Fruit fly (Drosophila melanogaster): Measurements from ENCODE around the gene CG7781.

The CG7781 gene

DNA sequence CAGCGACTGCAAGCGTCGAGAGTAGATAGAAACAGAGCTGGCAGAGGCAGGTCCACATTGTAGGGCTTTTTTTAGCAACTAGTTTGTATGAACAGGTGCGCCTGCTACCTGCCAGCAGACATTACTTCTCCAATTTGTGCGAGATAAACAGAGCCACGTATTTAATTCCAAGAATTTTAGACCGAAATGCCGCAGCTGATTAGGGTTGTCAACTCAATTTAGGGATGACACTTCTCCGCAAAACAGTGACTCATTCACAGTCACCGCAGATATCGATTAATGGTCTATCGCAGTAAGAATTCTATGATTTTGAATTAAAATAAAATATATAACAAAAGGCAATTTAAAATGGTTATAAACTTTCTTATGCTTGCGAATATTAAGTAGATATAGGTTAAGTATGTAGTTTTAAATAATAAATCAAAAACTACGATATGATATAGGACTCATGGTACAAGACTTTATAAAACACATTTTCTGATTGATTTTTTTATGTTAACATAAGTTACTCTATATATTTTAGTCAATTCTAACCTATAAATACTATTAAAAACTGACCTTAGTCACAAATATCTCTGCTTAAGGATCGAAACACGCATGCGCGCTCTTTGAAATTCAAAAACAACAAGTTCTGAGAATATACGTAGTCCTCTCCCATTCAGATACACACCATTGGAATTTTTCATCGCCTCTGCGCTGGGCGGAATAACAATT, 22.3 kb downstream of the CG7781 start, which contains the start of the genes wol and Scgalpha:
Gene wol, minus strand, starts transcription at position 220 of the 714 bp plus-strand sequence.
Gene Scgalpha, plus strand, starts transcription at position 664 of the 714 bp plus-strand sequence.
- TF ChIP-seq psq (optimal IDR thresholded peaks at IDR 0.05) (no peak), usp (GFP tag; optimal IDR thresholded peaks at IDR 0.05) (no peak), Dll (optimal IDR thresholded peaks at IDR 0.05) (no peak), pan (optimal IDR thresholded peaks at IDR 0.05) (no peak), CG8478 (optimal IDR thresholded peaks at IDR 0.05) (no peak)

DNA sequence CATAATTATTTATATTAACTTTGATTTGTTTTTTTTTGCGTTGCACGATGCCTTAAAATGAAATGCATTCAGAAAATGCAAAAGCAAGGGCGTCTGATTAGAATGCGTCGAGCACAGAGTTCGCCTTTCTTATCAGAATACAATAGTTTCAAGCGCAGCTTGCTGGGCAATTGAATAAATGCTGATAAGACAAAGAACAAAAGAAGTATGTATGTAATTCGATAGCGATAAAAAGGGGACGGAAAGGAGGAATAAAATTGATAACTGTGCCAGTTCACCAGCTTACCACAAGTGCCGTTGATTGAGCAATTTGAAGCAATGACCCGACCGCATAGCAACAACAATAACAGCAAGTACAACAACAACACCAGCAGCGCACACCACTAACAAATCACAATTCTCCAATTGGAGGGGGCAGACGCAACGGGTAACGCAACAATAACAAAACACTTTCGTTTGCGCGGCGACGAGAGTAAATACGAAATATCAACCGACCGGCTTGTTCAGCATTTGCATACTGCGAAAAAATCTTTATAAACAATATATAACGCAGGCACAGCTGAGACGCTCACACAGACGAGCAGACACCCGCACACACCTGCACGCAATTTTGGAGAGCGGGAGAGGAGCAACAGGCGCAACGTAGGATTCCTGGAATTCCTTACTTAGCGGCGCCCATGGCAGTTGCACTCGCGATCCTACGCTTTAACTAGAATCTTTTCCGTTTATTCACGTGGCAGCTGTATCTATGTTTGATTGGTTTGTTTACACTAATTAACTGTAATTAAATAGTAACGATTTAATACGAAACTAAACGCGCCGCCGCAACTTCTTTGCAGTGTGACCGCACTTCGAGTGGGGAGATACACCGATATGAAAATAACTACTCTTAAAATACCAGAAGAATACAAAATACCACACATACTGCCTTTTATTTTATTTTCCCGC, 24.7 kb downstream of the CG7781 start, which contains the start of gene Btk:
Gene Btk, minus strand, starts transcription at position 860 of the 948 bp plus-strand sequence.
- TF ChIP-seq Dll (optimal IDR thresholded peaks at IDR 0.05) (no peak), EcR (GFP tag; optimal IDR thresholded peaks at IDR 0.05) (peak in 1 of 2 experiments; percentile 25)

DNA sequence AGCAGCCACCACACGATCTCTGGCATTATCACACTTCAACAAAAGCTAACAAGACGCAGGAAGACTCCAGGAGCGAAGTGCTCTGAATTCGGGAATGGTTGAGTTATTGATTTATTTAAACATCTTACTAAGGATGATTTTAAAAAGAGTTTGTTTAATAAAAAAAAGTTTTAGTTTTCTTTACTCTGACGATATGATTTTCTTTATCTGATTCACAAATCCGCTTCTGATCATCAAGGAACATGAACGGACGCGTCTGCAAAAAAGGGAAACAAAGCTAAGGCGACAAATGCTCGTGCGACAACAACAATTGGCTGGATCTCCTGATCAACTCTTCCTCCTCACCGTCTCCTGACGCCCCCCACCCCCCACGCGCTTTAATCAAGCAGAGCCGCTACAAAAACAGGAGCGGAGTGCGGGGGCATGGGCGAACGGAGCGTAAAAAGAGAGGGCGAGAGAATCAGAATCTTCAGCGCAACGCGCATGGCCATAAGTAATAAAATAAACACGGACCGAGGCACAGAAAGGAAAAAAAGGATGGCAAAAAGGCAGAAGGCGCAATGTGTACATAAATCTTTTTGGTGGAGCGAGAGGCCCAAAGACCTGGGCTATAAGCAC, 25.9 kb downstream of the CG7781 start:
- TF ChIP-seq CG8478 (optimal IDR thresholded peaks at IDR 0.05) (no peak), pan (optimal IDR thresholded peaks at IDR 0.05) (no peak)

DNA sequence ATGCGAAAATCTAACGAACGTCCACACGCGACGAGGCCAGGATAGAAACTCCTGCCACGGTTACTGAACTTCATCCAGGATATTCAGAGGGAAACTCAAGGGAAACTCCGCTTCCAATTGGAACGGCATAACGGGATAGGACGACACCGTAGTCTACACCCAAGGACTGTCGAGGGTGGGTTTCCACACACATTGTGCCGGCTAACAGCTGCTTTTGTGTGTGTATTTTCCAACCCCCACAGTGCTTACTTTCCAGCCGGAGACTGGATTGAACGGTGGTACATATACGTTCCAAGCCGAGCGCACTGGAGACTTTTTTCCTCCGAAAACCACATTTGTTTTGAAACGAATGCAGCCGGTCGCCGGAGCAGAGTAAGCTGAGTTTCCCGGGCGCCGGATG, 28.1 kb downstream of the CG7781 start:
- TF ChIP-seq psq (optimal IDR thresholded peaks at IDR 0.05): no peak
- TF ChIP-seq usp (GFP tag; optimal IDR thresholded peaks at IDR 0.05): no peak
- no peak for TF ChIP-seq EcR (GFP tag; optimal IDR thresholded peaks at IDR 0.05)
- TF ChIP-seq pan (optimal IDR thresholded peaks at IDR 0.05): no peak
- no peak for TF ChIP-seq CG8478 (optimal IDR thresholded peaks at IDR 0.05)
- TF ChIP-seq Dll (optimal IDR thresholded peaks at IDR 0.05): no peak

DNA sequence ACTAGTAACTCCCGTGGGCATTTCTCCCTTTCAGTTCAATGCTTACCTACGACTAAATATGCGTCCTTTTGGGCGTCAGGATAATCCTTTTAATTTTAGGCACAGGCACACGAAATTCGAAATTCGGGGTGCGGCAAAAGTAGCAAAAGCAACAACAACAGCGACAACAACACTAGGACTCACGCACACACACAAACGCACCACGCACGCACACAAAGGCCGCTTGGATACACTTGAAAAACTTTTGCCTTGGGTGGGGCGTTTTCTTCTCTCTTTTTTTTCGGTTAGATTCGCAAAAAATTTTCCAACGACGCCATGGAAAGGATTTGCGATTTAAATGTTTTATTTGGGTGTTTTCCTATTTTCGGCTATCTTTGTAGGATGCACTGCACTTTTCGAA, 28.8 kb downstream of the CG7781 start:
- TF ChIP-seq CG8478 (optimal IDR thresholded peaks at IDR 0.05): no peak
- TF ChIP-seq psq (optimal IDR thresholded peaks at IDR 0.05): no peak
- no peak for TF ChIP-seq EcR (GFP tag; optimal IDR thresholded peaks at IDR 0.05)

DNA sequence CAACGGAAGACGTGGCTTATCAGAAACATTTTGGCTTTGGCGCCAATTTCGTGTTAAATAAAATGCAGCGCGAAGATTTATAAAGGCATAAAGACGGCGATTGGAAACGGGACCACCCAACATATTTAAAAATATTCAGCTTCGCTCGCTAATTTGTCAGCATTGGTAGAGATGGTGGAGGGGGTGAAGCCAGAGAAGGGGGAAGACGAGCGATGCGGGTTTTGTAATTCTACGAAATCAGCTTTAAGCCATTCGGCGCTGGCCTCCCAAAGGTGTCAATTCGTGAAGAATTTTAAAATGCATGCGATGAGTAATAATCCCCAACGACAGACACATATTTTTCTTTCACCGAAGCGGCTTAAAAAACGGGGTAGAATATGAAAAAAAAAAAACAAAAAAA, 31.2 kb downstream of the CG7781 start:
- TF ChIP-seq CG8478 (optimal IDR thresholded peaks at IDR 0.05) (no peak), pan (optimal IDR thresholded peaks at IDR 0.05) (no peak), EcR (GFP tag; optimal IDR thresholded peaks at IDR 0.05) (no peak), Dll (optimal IDR thresholded peaks at IDR 0.05) (no peak), usp (GFP tag; optimal IDR thresholded peaks at IDR 0.05) (no peak), psq (optimal IDR thresholded peaks at IDR 0.05) (no peak)

DNA sequence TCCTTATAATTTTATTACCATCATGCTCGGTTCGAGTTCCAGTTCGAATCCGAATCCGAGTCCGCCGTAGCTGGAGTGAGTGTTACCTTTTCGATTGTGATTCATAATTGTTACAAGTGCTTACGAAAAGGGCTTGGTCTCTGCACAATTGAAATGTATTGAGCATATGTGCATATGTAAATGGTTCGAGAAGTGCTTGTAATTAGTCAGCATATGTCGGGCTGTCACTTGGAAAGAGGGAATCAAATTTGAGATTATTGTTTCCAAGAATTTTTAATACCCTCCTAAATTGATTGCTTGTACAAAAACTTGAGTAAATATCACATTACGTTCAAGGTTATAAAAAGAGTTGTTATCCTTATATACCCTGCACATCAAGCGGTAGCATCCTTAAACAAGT, 31.8 kb downstream of the CG7781 start:
- no peak for TF ChIP-seq EcR (GFP tag; optimal IDR thresholded peaks at IDR 0.05)
- no peak for TF ChIP-seq Dll (optimal IDR thresholded peaks at IDR 0.05)
- TF ChIP-seq psq (optimal IDR thresholded peaks at IDR 0.05): no peak
- TF ChIP-seq usp (GFP tag; optimal IDR thresholded peaks at IDR 0.05): no peak
- no peak for TF ChIP-seq CG8478 (optimal IDR thresholded peaks at IDR 0.05)
- no peak for TF ChIP-seq pan (optimal IDR thresholded peaks at IDR 0.05)

DNA sequence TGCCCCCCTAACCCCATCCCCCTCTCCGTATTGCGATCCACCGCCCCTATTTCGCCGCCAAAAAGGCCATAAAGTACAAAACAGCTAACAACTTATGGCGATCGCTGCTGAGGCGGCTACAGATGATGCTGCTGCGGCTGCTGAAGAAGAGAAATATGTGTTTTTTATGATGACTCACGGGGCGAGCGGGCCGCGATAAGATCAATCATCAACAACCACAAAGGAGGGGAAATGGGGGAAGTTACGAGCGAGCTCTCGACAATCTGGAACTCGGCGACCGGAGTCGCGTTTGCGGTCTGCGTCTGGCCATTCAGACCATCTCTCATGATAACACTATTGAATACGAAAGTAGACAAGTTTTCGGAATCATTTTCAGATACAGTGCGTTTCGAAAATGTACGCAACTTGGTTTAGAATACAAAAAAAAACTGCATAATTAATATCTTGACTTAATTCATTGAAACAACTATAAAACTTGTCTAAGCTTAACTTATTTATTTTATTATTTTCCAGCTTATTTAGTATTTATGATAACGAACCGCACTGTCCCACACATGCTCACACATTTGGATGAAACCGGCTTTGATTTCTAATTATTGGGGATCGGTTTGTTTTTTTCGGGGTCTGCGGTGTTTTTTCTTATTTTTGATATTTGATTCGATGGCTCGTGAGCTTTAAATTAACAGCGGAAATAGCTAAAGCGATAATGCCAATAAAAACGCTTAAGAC, 32.9 kb downstream of the CG7781 start:
- TF ChIP-seq pan (optimal IDR thresholded peaks at IDR 0.05) (no peak), Dll (optimal IDR thresholded peaks at IDR 0.05) (no peak), usp (GFP tag; optimal IDR thresholded peaks at IDR 0.05) (no peak), CG8478 (optimal IDR thresholded peaks at IDR 0.05) (no peak), EcR (GFP tag; optimal IDR thresholded peaks at IDR 0.05) (no peak), psq (optimal IDR thresholded peaks at IDR 0.05) (no peak)

DNA sequence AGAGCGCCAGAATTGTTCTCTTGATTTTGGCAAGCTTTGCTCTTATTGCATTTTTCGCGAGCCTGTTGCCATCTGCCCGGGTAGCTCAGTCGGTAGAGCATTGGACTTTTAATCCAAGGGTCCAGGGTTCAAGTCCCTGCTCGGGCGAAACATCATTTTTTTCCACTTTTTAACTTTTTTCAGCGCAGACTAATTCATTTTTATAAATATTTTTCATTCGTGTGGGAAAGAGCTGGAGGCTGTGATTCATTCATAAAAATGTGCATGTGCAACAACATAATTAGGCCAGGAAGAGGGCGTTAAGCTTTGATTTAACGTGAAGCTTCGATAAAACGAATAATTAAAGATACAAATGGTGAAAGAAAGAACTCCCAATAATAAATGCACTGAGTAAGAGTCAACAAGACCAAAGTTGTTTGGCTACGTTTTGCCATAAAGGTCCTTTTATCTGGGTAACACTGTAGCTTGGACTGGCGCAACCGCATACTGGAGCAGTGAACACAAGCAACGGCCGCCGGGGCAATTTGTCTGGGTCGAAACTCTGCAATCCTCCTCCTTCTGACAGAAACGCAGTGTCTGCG, 34.5 kb downstream of the CG7781 start:
- TF ChIP-seq psq (optimal IDR thresholded peaks at IDR 0.05): no peak
- no peak for TF ChIP-seq Dll (optimal IDR thresholded peaks at IDR 0.05)
- TF ChIP-seq CG8478 (optimal IDR thresholded peaks at IDR 0.05): no peak
- TF ChIP-seq pan (optimal IDR thresholded peaks at IDR 0.05): no peak
- TF ChIP-seq usp (GFP tag; optimal IDR thresholded peaks at IDR 0.05): no peak
- TF ChIP-seq EcR (GFP tag; optimal IDR thresholded peaks at IDR 0.05): no peak

DNA sequence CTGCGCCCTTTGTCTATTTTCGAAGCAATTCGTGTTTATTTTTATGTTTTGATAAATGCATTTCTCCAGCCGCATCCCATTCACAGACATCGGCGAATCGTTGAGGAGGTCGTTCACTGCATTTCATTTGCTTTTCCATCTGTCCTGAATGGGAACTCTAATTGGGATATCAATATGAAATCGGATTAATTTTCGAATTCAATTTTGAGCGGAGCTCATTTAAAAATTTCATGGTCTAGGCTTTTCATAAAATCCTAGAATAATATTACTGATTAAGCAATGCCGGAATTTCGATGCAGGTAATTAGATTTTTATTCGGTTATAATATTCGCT, 35.2 kb downstream of the CG7781 start:
- TF ChIP-seq usp (GFP tag; optimal IDR thresholded peaks at IDR 0.05): no peak
- no peak for TF ChIP-seq pan (optimal IDR thresholded peaks at IDR 0.05)
- no peak for TF ChIP-seq Dll (optimal IDR thresholded peaks at IDR 0.05)
- TF ChIP-seq psq (optimal IDR thresholded peaks at IDR 0.05): no peak
- TF ChIP-seq CG8478 (optimal IDR thresholded peaks at IDR 0.05): no peak
- TF ChIP-seq EcR (GFP tag; optimal IDR thresholded peaks at IDR 0.05): no peak

DNA sequence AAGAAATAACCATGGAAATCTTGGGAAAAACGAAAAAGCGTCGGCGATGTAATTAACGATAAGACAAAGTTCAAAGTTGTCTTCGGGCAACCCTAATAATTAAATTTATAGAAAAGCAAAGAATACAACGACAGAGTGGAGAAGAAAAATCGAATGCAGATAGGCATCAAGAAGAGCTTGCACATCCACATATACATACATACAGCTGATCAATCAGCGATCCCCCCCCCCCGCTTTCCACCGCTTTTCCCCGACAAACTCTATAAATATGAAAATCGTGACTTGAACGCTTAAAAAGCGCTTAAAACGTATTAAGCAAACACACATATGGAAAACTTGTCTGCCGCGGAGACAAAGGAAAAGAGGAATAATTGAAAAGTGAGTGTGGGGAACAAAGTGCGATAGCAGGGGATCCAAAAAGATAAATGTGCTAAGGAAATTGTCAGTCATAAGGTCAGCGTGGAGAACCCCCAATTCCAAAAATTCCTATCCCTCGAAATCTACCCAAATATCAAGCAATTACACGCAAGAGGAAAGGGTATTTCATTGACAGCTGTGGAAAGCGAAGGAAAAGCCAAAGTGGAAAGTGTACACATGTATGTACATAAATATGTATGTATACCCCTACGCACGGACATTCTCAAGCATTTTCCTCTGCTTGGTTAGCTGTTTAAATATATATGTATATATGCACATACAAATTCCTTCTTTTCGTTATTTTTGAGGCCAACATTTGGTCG, 35.7 kb downstream of the CG7781 start:
- TF ChIP-seq pan (optimal IDR thresholded peaks at IDR 0.05): no peak
- no peak for TF ChIP-seq CG8478 (optimal IDR thresholded peaks at IDR 0.05)
- no peak for TF ChIP-seq psq (optimal IDR thresholded peaks at IDR 0.05)
- no peak for TF ChIP-seq Dll (optimal IDR thresholded peaks at IDR 0.05)
- TF ChIP-seq usp (GFP tag; optimal IDR thresholded peaks at IDR 0.05): no peak
- TF ChIP-seq EcR (GFP tag; optimal IDR thresholded peaks at IDR 0.05): no peak

Data from whole organism.